Fruit fly (Drosophila melanogaster) whole organism: ENCODE data around the gene wdb.
A peak's percentile ranks its signal among the peaks of the same experiment; 100 is the strongest.

Source experiments
- CG8478 ChIP-seq: fragments of >200 bp; optimal IDR thresholded peaks from 2 replicates; lab custom pipeline; 2018; ENCODE audit warnings: inconsistent platforms
- Dll ChIP-seq: fragments of >200 bp; optimal IDR thresholded peaks from 2 replicates; lab custom pipeline; 2017
- EcR ChIP-seq, 2 experiments: fragments of >200 bp; optimal IDR thresholded peaks; 2 replicates each; lab custom pipeline; 2017; ENCODE audit warnings: missing biosample characterization in 2 of 2, missing genetic modification characterization in 2 of 2, missing genetic modification reagents in 2 of 2
- pan ChIP-seq: fragments of >200 bp; optimal IDR thresholded peaks from 2 replicates; lab custom pipeline; 2017
- psq ChIP-seq: fragments of >200 bp; optimal IDR thresholded peaks from 2 replicates; lab custom pipeline; 2017
- usp ChIP-seq: fragments of >200 bp; optimal IDR thresholded peaks from 2 replicates; lab custom pipeline; 2017; ENCODE audit warnings: missing biosample characterization, missing genetic modification characterization, mixed read lengths

The wdb gene

DNA sequence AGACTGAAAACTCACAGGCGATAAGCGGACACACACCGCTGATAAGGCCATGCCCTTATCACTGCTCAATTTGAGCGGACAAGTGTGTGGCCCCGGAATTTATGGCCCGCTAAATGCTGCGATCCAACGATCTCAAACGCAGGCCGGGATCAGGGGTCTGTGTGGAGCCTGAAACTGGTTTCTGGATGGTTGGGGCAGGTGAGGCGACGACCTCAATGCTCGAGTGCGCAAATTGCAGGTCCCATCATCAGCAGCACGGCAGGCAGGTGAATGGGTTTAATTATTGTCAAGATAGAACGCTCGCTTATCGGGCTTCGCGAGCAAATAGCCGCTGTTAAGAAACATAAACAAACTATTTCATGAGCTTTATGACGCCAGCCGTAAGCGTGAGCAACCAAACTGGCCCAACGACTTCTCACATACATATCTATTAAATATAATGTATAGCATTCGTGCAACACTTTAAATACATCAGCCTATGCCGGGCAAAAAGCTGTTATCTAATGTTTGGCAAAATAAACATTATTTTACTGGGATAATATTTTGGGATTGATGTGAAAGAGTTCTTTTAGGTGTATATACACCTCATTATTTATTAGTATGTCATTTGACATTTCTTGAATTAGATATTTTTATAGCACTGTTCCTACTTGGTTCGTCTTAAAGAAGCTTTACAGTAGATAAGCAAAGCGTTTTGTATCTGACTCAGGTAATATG is 23.7 kb upstream of the wdb start:
- TF ChIP-seq Dll (lab: Kevin White, UChicago): no peak
- no peak for TF ChIP-seq EcR (GFP tag; optimal IDR thresholded peaks at IDR 0.05; lab: Kevin White, UChicago)
- no peak for TF ChIP-seq pan (lab: Kevin White, UChicago)
- no peak for TF ChIP-seq psq (lab: Kevin White, UChicago)
- no peak for TF ChIP-seq usp (GFP tag; lab: Kevin White, UChicago)
- TF ChIP-seq CG8478: no peak

dm6 chr3R:27604636-27605443 is 22.8 kb upstream of the wdb start:
- no peak for TF ChIP-seq usp (GFP tag; lab: Kevin White, UChicago)
- TF ChIP-seq CG8478: no peak
- TF ChIP-seq psq (lab: Kevin White, UChicago): no peak
- TF ChIP-seq Dll (lab: Kevin White, UChicago): no peak
- no peak for TF ChIP-seq EcR (GFP tag; optimal IDR thresholded peaks at IDR 0.05; lab: Kevin White, UChicago)
- no peak for TF ChIP-seq pan (lab: Kevin White, UChicago)

DNA sequence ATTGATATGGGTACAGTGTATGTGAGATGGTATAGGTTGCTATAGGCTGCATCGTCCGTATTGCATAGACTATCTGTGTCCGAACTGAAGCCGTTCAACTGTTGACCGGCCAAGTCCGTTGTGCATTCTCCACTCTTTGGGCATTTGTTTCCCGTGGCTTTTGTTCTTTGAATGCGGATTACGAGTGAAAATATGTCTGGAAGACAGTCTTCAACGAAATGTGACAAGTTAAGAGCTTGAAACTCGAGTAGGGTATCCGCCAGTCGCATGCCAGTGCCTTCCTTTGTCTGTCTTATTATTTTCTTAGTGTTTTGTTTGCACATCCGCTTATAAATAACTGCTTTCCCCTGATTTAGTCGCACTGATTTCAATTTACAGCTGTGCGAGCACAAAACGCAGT is 21.6 kb upstream of the wdb start:
- TF ChIP-seq EcR (GFP tag; optimal IDR thresholded peaks at IDR 0.05; lab: Kevin White, UChicago) (no peak), usp (GFP tag; lab: Kevin White, UChicago) (no peak), psq (lab: Kevin White, UChicago) (no peak), Dll (lab: Kevin White, UChicago) (no peak), CG8478 (no peak), pan (lab: Kevin White, UChicago) (no peak)

- TF ChIP-seq pan (lab: Kevin White, UChicago): no peak
- no peak for TF ChIP-seq usp (GFP tag; lab: Kevin White, UChicago)
- no peak for TF ChIP-seq EcR (GFP tag; optimal IDR thresholded peaks at IDR 0.05; lab: Kevin White, UChicago)
- no peak for TF ChIP-seq CG8478
- TF ChIP-seq Dll (lab: Kevin White, UChicago): no peak
- TF ChIP-seq psq (lab: Kevin White, UChicago): no peak
Observed at dm6 chr3R:27597258-27597657, 15.2 kb upstream of the wdb start.

- no peak for TF ChIP-seq psq (lab: Kevin White, UChicago)
- no peak for TF ChIP-seq pan (lab: Kevin White, UChicago)
- TF ChIP-seq CG8478: no peak
- no peak for TF ChIP-seq EcR (GFP tag; optimal IDR thresholded peaks at IDR 0.05; lab: Kevin White, UChicago)
- no peak for TF ChIP-seq usp (GFP tag; lab: Kevin White, UChicago)
- no peak for TF ChIP-seq Dll (lab: Kevin White, UChicago)
Observed at dm6 chr3R:27595979-27596378, 13.9 kb upstream of the wdb start, which contains the start of gene CG5639. CG5639 (minus strand) TSS chr3R:27596130.

- TF ChIP-seq pan (lab: Kevin White, UChicago): no peak
- no peak for TF ChIP-seq psq (lab: Kevin White, UChicago)
- TF ChIP-seq EcR (GFP tag; optimal IDR thresholded peaks at IDR 0.05; lab: Kevin White, UChicago): no peak
- TF ChIP-seq Dll (lab: Kevin White, UChicago): no peak
- no peak for TF ChIP-seq CG8478
- no peak for TF ChIP-seq usp (GFP tag; lab: Kevin White, UChicago)
Observed at dm6 chr3R:27593580-27594187, 11.6 kb upstream of the wdb start.

DNA sequence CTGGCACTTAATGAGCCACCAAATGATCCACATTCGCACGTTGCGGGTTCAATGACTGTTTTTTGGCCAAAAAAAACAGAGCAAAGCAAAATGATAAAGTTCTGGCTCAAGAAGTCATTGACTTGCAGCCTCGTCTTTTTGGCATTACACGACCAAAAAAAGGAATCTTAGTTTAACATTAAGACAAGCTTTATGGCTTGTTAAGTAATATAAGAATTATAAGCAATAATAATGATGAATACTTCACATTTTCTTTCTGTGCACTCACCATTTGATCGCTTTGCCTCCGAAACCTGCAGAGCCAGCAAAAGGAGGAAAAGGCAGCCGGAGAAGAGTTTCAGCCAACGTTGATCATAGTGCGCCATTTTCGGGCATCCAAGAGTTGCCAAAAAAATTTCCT is 11.1 kb upstream of the wdb start:
- TF ChIP-seq Dll (lab: Kevin White, UChicago): no peak
- no peak for TF ChIP-seq EcR (GFP tag; optimal IDR thresholded peaks at IDR 0.05; lab: Kevin White, UChicago)
- no peak for TF ChIP-seq pan (lab: Kevin White, UChicago)
- no peak for TF ChIP-seq psq (lab: Kevin White, UChicago)
- TF ChIP-seq usp (GFP tag; lab: Kevin White, UChicago): no peak
- no peak for TF ChIP-seq CG8478

dm6 chr3R:27582634-27583181 is 667 bp upstream of the wdb start, which contains the start of gene pins:
pins (plus strand) TSS chr3R:27582840.
- TF ChIP-seq usp (GFP tag; lab: Kevin White, UChicago) (no peak), psq (lab: Kevin White, UChicago) (no peak), CG8478 (no peak), EcR (GFP tag; optimal IDR thresholded peaks at IDR 0.05; lab: Kevin White, UChicago) (no peak), pan (lab: Kevin White, UChicago) (no peak), Dll (lab: Kevin White, UChicago) (no peak)

dm6 chr3R:27581263-27581868 is 675 bp downstream of the wdb start:
- no peak for TF ChIP-seq usp (GFP tag; lab: Kevin White, UChicago)
- no peak for TF ChIP-seq pan (lab: Kevin White, UChicago)
- peak; percentile 42 for TF ChIP-seq Dll (lab: Kevin White, UChicago)
- TF ChIP-seq EcR (GFP tag; optimal IDR thresholded peaks at IDR 0.05; lab: Kevin White, UChicago): no peak
- no peak for TF ChIP-seq CG8478

DNA sequence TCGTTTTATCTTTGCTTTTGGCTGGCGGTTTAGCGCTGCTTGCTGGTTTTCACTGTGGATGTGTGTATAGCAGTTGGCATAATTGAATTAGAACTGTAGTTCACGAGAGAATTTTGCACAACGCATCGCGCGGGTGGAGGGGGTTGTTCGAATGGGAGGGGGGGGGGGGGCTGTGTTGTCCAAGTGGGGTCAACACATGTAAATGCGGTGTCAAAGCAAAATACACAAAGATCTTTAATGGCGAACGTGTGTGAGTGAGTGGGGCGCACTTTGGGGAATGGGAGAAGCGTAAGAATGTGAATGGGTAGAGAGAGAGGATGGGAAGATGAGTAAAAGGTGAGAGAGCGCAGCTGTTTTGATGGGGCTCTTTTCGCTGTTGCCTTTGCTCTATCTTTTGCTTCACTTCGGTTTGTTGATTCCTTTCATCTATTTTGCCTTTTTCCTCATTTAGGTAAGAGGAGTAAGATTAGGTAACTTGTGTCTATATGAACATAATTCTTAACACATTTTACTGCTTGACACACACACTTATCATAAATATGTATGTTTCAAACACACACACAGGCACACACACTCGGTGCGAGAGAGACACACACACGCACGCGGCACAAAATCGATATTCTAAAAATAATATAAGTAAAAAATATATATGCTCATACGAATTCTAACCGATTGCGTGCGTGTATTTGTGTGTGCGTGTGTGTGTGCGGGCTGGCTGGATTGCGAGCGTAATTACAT is 1.6 kb downstream of the wdb start:
- TF ChIP-seq CG8478: no peak
- no peak for TF ChIP-seq pan (lab: Kevin White, UChicago)
